Worm (Caenorhabditis elegans) whole organism, L1 larva: ENCODE data around the gene T07D3.4.

Experiments used
- ama-1 ChIP-seq: fragments of 150-350 bp; optimal IDR thresholded peaks from 2 replicates; lab custom pipeline; 2014
- egl-13 ChIP-seq: sonication (generic microtip); optimal IDR thresholded peaks from 2 replicates; lab custom pipeline; 2016; ENCODE audit warnings: missing genotype, missing genetic modification reagents, missing genetic modification characterization, missing compliant biosample characterization
- fkh-4 ChIP-seq: sonication (generic microtip); optimal IDR thresholded peaks from 2 replicates; lab custom pipeline; 2016; ENCODE audit warnings: missing compliant biosample characterization, missing genetic modification characterization, borderline replicate concordance
- isw-1 ChIP-seq: fragments of 200-800 bp; sonication (Bioruptor generic); IDR thresholded peaks from 2 replicates; pipeline ENCODE4 v1.3.6; 2022; ENCODE audit warnings: missing genetic modification characterization, missing compliant biosample characterization
- lsy-2 ChIP-seq, 2 experiments: fragments of 150-350 bp; optimal IDR thresholded peaks; 2 replicates each; lab custom pipeline; 2014; ENCODE audit warnings: missing biosample characterization in 2 of 2, missing genetic modification characterization in 2 of 2
- mdl-1 ChIP-seq, 2 experiments: fragments of 150-350 bp; optimal IDR thresholded peaks; 2 replicates each; lab custom pipeline; 2014 to 2017; ENCODE audit warnings: missing biosample characterization in 2 of 2, missing genetic modification characterization in 2 of 2, inconsistent platforms in 1 of 2
- nhr-237 ChIP-seq: fragments of 150-350 bp; optimal IDR thresholded peaks from 2 replicates; lab custom pipeline; 2014; ENCODE audit warnings: missing biosample characterization, missing genetic modification characterization
- nhr-28 ChIP-seq: fragments of 150-350 bp; optimal IDR thresholded peaks from 2 replicates; lab custom pipeline; 2014; ENCODE audit warnings: missing biosample characterization, missing genetic modification characterization
- nhr-71 ChIP-seq: sonication (generic microtip); optimal IDR thresholded peaks from 2 replicates; lab custom pipeline; 2016; ENCODE audit warnings: mild to moderate bottlenecking, missing genetic modification characterization, moderate library complexity, missing compliant biosample characterization
- nhr-76 ChIP-seq: sonication (generic microtip); optimal IDR thresholded peaks from 2 replicates; lab custom pipeline; 2017; ENCODE audit warnings: missing biosample characterization, missing genetic modification characterization
- nhr-84 ChIP-seq: sonication (generic microtip); optimal IDR thresholded peaks from 2 replicates; lab custom pipeline; 2017; ENCODE audit warnings: missing biosample characterization, missing genetic modification characterization
- tbx-2 ChIP-seq: sonication (generic microtip); optimal IDR thresholded peaks from 2 replicates; lab custom pipeline; 2016; ENCODE audit warnings: missing genetic modification characterization, missing compliant biosample characterization
- unc-62 ChIP-seq: fragments of 150-350 bp; optimal IDR thresholded peaks from 2 replicates; lab custom pipeline; 2014; ENCODE audit warnings: missing biosample characterization, missing genetic modification reagents, missing genetic modification characterization

DNA sequence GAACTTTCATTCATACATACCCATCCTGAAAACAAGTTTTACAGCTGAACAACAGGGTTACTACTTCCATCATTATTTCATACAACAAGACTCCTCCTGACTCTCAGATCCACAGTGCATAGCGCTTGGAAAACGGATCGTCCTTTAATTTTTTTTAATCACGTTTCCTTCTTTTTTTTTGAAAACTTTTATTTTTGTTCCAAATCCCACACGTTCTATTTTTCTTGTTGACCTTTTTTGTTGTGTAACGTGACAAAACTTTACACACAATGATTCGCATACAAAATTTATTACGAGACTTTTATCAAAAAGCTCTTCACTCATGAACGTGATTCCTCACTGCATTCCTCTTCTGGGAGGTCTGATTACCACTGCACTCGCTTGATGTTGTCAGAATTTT lies 48.0 kb upstream of the T07D3.4 start, which contains the start of gene clc-33:
- TF ChIP-seq unc-62 (GFP tag; lab: Kevin White, UChicago) (no peak), nhr-237 (no peak), lsy-2 (tag; optimal IDR thresholded peaks at IDR 0.05; lab: Kevin White, UChicago) (no peak), tbx-2 (no peak), nhr-28 (no peak), mdl-1 (tag; optimal IDR thresholded peaks at IDR 0.05; lab: Kevin White, UChicago) (no peak), nhr-84 (tag; lab: Kevin White, UChicago) (no peak), nhr-76 (no peak), ama-1 (lab: Kevin White, UChicago) (no peak), nhr-71 (no peak), fkh-4 (no peak), egl-13 (tag; lab: Kevin White, UChicago) (no peak), isw-1 (no peak)
